Fruit fly (Drosophila melanogaster): ENCODE measurements around the gene spdi.

spdi gene

dm6 chrX:618583-618982, 1.4 kb downstream of the spdi start (continued):
- no peak for TF ChIP-seq bcd (GFP tag; optimal IDR thresholded peaks at IDR 0.05)
- TF ChIP-seq al (GFP tag; IDR thresholded peaks at IDR 0.05): 0 out of 2 replicates have a peak, but pooled peaks have one; percentile 10
- TF ChIP-seq sc (optimal IDR thresholded peaks at IDR 0.05): no peak
- TF ChIP-seq sc (GFP tag; optimal IDR thresholded peaks at IDR 0.05): no peak
- peak; percentile 10 for TF ChIP-seq gsb-n (tag; optimal IDR thresholded peaks at IDR 0.05)
- no peak for TF ChIP-seq twi (tag; optimal IDR thresholded peaks at IDR 0.05)
- TF ChIP-seq salm (tag; optimal IDR thresholded peaks at IDR 0.05): no peak
- no peak for TF ChIP-seq CG11696 (GFP tag; IDR thresholded peaks at IDR 0.05)
- 0 out of 3 replicates have a peak, but pooled peaks have one; percentile 30 for TF ChIP-seq Dbx (GFP tag; IDR thresholded peaks at IDR 0.05)
- peak; percentile 40 for TF ChIP-seq Mes4 (GFP tag; optimal IDR thresholded peaks at IDR 0.05)
- no peak for TF ChIP-seq CG33557 (GFP tag; optimal IDR thresholded peaks at IDR 0.05)
- TF ChIP-seq Hsf (GFP tag; optimal IDR thresholded peaks at IDR 0.05): peak; percentile 28
- TF ChIP-seq CG30020 (tag; optimal IDR thresholded peaks at IDR 0.05): no peak
- no peak for TF ChIP-seq CG9817 (tag; optimal IDR thresholded peaks at IDR 0.05)
- TF ChIP-seq tx (GFP tag; optimal IDR thresholded peaks at IDR 0.05): peak; percentile 33
- TF ChIP-seq CG1233 (GFP tag; optimal IDR thresholded peaks at IDR 0.05): no peak
- TF ChIP-seq lov (optimal IDR thresholded peaks at IDR 0.05): no peak
- no peak for TF ChIP-seq lov (GFP tag; IDR thresholded peaks at IDR 0.05)
- TF ChIP-seq wor (GFP tag; IDR thresholded peaks at IDR 0.05): no peak
- TF ChIP-seq fru (optimal IDR thresholded peaks at IDR 0.05): no peak
- 0 out of 3 replicates have a peak, but pooled peaks have one; percentile 11 for TF ChIP-seq Aef1 (GFP tag; IDR thresholded peaks at IDR 0.05)
- TF ChIP-seq CG12769 (tag; optimal IDR thresholded peaks at IDR 0.05): peak; percentile 10
- TF ChIP-seq CG6813 (GFP tag; optimal IDR thresholded peaks at IDR 0.05): no peak
- no peak for TF ChIP-seq bowl (GFP tag; IDR thresholded peaks at IDR 0.05)
- no peak for TF ChIP-seq ap (GFP tag; IDR thresholded peaks at IDR 0.05)
- TF ChIP-seq E2f1 (GFP tag; IDR thresholded peaks at IDR 0.05): no peak
- peak; percentile 18; the same call in 1 of the 2 replicates for TF ChIP-seq H2.0 (GFP tag; IDR thresholded peaks at IDR 0.05)
- no peak for TF ChIP-seq CG15479 (GFP tag; optimal IDR thresholded peaks at IDR 0.05)
- no peak for TF ChIP-seq hbn (GFP tag; IDR thresholded peaks at IDR 0.05; ENCODE audit: partially characterized antibody)
- no peak for TF ChIP-seq Bteb2 (GFP tag; optimal IDR thresholded peaks at IDR 0.05)
- TF ChIP-seq Taf1 (GFP tag; IDR thresholded peaks at IDR 0.05): no peak
- TF ChIP-seq CG6689 (GFP tag; IDR thresholded peaks at IDR 0.05): 0 out of 2 replicates have a peak, but pooled peaks have one; percentile 29
- no peak for TF ChIP-seq Rx (GFP tag; IDR thresholded peaks at IDR 0.05)
- peak; percentile 20 for TF ChIP-seq org-1 (GFP tag; optimal IDR thresholded peaks at IDR 0.05)
- no peak for TF ChIP-seq knrl (GFP tag; IDR thresholded peaks at IDR 0.05; ENCODE audit: partially characterized antibody)
- no peak for TF ChIP-seq ci (GFP tag; IDR thresholded peaks at IDR 0.05)
- peak; percentile 26 for TF ChIP-seq CG8924 (tag; optimal IDR thresholded peaks at IDR 0.05)
- peak; percentile 26 for TF ChIP-seq dmrt99B (tag; optimal IDR thresholded peaks at IDR 0.05)
- no peak for TF ChIP-seq croc (GFP tag; conservative IDR thresholded peaks at IDR 0.05)
- no peak for TF ChIP-seq fd3F (GFP tag; optimal IDR thresholded peaks at IDR 0.05)
- TF ChIP-seq bbx (GFP tag; IDR thresholded peaks at IDR 0.05; ENCODE audit: partially characterized antibody): no peak
- 0 out of 2 replicates have a peak, but pooled peaks have one; percentile 16 for TF ChIP-seq Ada2b (GFP tag; IDR thresholded peaks at IDR 0.05)
- no peak for TF ChIP-seq Scr (GFP tag; IDR thresholded peaks at IDR 0.05; ENCODE audit: partially characterized antibody)
- no peak for TF ChIP-seq CG34376 (GFP tag; optimal IDR thresholded peaks at IDR 0.05)
- no peak for TF ChIP-seq grn (GFP tag; optimal IDR thresholded peaks at IDR 0.05)
- TF ChIP-seq CG30431 (GFP tag; optimal IDR thresholded peaks at IDR 0.05): no peak
- no peak for TF ChIP-seq Camta (GFP tag; optimal IDR thresholded peaks at IDR 0.05)
- peak; percentile 24; the same call in 1 of the 2 replicates for TF ChIP-seq Rfx (GFP tag; IDR thresholded peaks at IDR 0.05)
- TF ChIP-seq caup (GFP tag; optimal IDR thresholded peaks at IDR 0.05; ENCODE audit: severe bottlenecking): no peak
- peak; percentile 57 for TF ChIP-seq zfh2 (GFP tag; optimal IDR thresholded peaks at IDR 0.05)
- TF ChIP-seq pita (GFP tag; optimal IDR thresholded peaks at IDR 0.05): no peak
- TF ChIP-seq CG3726 (GFP tag; IDR thresholded peaks at IDR 0.05): no peak
